Worm (Caenorhabditis elegans): ENCODE measurements around the gene str-79.

DNA sequence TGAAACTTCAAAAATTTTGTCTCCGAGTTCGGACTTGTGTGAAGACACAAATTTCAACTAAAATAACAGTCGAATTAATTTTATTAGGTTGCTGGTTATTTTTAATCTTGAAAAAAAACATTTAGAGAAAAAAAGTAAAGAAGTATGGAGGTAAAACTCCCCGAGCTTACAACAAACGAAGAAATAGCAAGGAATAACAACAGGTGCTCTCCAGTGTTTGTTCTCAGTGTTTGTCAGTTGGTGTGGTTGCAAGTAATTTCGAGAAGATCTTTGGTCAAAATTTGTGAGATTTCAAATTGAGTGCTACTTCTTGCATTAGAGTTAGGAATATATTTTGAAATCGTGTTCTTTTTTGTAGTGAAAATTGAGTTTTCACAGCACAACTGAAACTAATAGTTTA is 15.2 kb downstream of the str-79 start:
- TF ChIP-seq unc-62 (GFP tag; optimal IDR thresholded peaks at IDR 0.05 in 1 of 2) = no peak
- TF ChIP-seq unc-62 (tag; optimal IDR thresholded peaks at IDR 0.05) = no peak
- TF ChIP-seq nhr-28 (tag; optimal IDR thresholded peaks at IDR 0.05) = no peak
- no peak for TF ChIP-seq unc-39 (tag; optimal IDR thresholded peaks at IDR 0.05)
- TF ChIP-seq pqm-1 (tag; optimal IDR thresholded peaks at IDR 0.05) = no peak
- TF ChIP-seq snpc-4 (tag; optimal IDR thresholded peaks at IDR 0.05) = no peak
- TF ChIP-seq unc-130 (GFP tag; optimal IDR thresholded peaks at IDR 0.05) = no peak
- TF ChIP-seq set-16 (GFP tag; IDR thresholded peaks at IDR 0.05) = no peak
- no peak for TF ChIP-seq ceh-28 (tag; optimal IDR thresholded peaks at IDR 0.05)
- TF ChIP-seq fkh-10 (GFP tag; optimal IDR thresholded peaks at IDR 0.05) = no peak

Data from whole organism, L4 larva.